Worm (Caenorhabditis elegans): ENCODE results near the gene col-19.

- TF ChIP-seq fos-1 (tag; optimal IDR thresholded peaks at IDR 0.05), result no peak
- TF ChIP-seq nhr-77 (tag; optimal IDR thresholded peaks at IDR 0.05), result no peak
- no peak for TF ChIP-seq ces-1 (GFP tag; optimal IDR thresholded peaks at IDR 0.05)
- TF ChIP-seq snpc-4 (tag; optimal IDR thresholded peaks at IDR 0.05), result no peak
- no peak for TF ChIP-seq nhr-12 (tag; optimal IDR thresholded peaks at IDR 0.05)
These were observed 17.5 kb downstream of the col-19 start for ce11 chrX:439031-439430.

Data from whole organism, L1 larva.